Worm (Caenorhabditis elegans) whole organism, early embryonic: ENCODE data around the gene ugt-43.

Experiments used
- B0310.2 ChIP-seq: sonication (generic microtip); optimal IDR thresholded peaks from 2 replicates; lab custom pipeline; 2016; ENCODE audit warnings: mild to moderate bottlenecking, missing genetic modification characterization, missing compliant biosample characterization
- F13C5.2 ChIP-seq: sonication (generic microtip); optimal IDR thresholded peaks from 2 replicates; lab custom pipeline; 2017; ENCODE audit warnings: mild to moderate bottlenecking, missing genetic modification characterization, inconsistent platforms, missing compliant biosample characterization
- aly-1 ChIP-seq: sonication (generic microtip); optimal IDR thresholded peaks from 2 replicates; lab custom pipeline; 2016; ENCODE audit warnings: missing genetic modification characterization, missing compliant biosample characterization
- ama-1 ChIP-seq: fragments of 150-350 bp; optimal IDR thresholded peaks from 2 replicates; lab custom pipeline; 2014
- ceh-13 ChIP-seq: fragments of 200-800 bp; sonication (Bioruptor generic); optimal IDR thresholded peaks from 2 replicates; lab custom pipeline; 2018; ENCODE audit warnings: mild to moderate bottlenecking, missing genetic modification characterization, missing compliant biosample characterization
- ceh-36 ChIP-seq: sonication (generic microtip); optimal IDR thresholded peaks from 2 replicates; lab custom pipeline; 2016; ENCODE audit warnings: missing genetic modification characterization, inconsistent platforms, missing compliant biosample characterization
- ets-7 ChIP-seq: sonication (generic microtip); optimal IDR thresholded peaks from 2 replicates; lab custom pipeline; 2016; ENCODE audit warnings: missing genotype, missing genetic modification characterization, missing compliant biosample characterization
- flt-1 ChIP-seq: fragments of 200-800 bp; sonication (Bioruptor generic); IDR thresholded peaks from 2 replicates; pipeline ENCODE4 v1.3.6; 2022; ENCODE audit warnings: missing genetic modification characterization, missing compliant biosample characterization
- hmbx-1 ChIP-seq: sonication (generic microtip); optimal IDR thresholded peaks from 2 replicates; lab custom pipeline; 2016; ENCODE audit warnings: mild to moderate bottlenecking, missing genetic modification characterization, missing compliant biosample characterization
- hmg-4 ChIP-seq: fragments of 200-800 bp; sonication (Bioruptor generic); optimal IDR thresholded peaks from 2 replicates; lab custom pipeline; 2018; ENCODE audit warnings: mild to moderate bottlenecking, missing genetic modification characterization, missing compliant biosample characterization
- hnd-1 ChIP-seq: sonication (generic microtip); optimal IDR thresholded peaks from 2 replicates; lab custom pipeline; 2016; ENCODE audit warnings: missing genetic modification characterization, missing compliant biosample characterization
- pes-1 ChIP-seq: fragments of 200-800 bp; sonication (Bioruptor generic); IDR thresholded peaks from 2 replicates; pipeline ENCODE4 v1.3.6; 2022; ENCODE audit warnings: missing genetic modification reagents, missing genetic modification characterization, missing compliant biosample characterization
- scrt-1 ChIP-seq: fragments of 200-800 bp; sonication (Bioruptor generic); IDR thresholded peaks from 2 replicates; pipeline ENCODE4 v1.3.6; 2022; ENCODE audit warnings: missing genetic modification characterization, missing compliant biosample characterization
- sea-1 ChIP-seq: fragments of 200-800 bp; sonication (Bioruptor generic); conservative IDR thresholded peaks from 2 replicates; pipeline ENCODE4 v1.3.6; 2022; ENCODE audit warnings: missing genetic modification characterization, missing compliant biosample characterization
- tbx-11 ChIP-seq: fragments of 200-800 bp; sonication (Bioruptor generic); IDR thresholded peaks from 2 replicates; pipeline ENCODE4 v1.3.6; 2022; ENCODE audit warnings: missing genetic modification characterization, missing compliant biosample characterization
- tbx-37 ChIP-seq: fragments of 200-800 bp; sonication (Bioruptor generic); conservative IDR thresholded peaks from 2 replicates; pipeline ENCODE4 v1.3.6; 2022; ENCODE audit warnings: missing genetic modification reagents, missing genetic modification characterization, missing compliant biosample characterization
- tra-4 ChIP-seq: sonication (generic microtip); optimal IDR thresholded peaks from 2 replicates; lab custom pipeline; 2017; ENCODE audit warnings: missing genetic modification characterization, missing compliant biosample characterization

Gene ugt-43

DNA sequence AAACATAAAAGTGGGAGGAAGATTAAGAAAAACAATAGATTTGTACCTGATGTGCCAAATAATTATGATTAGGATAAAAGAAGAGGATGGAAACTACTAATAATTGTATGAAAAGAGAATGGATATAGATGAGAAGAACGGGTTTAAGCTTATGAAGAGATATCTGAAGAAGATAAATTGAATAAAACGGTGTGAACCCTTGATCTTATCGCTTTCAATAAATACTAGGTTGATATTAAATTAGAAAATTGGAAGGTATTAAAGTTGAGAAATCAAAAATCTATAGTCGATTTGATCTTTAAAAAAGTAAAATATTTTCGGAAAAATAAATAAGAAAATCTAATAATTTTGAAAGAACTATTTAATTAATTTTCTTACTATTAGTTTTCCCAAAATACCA is 14.6 kb upstream of the ugt-43 start, which contains the start of gene F13B12.4:
Gene F13B12.4 (minus strand): TSS at position 101 of the 400 bp plus-strand sequence.
- TF ChIP-seq ets-7 (tag; lab: Kevin White, UChicago) (no peak), hnd-1 (no peak), tra-4 (tag; lab: Kevin White, UChicago) (no peak), F13C5.2 (no peak), scrt-1 (GFP tag; lab: Robert Waterston, UW) (no peak), aly-1 (tag; lab: Kevin White, UChicago) (no peak), B0310.2 (tag; lab: Kevin White, UChicago) (no peak), pes-1 (GFP tag; lab: Robert Waterston, UW) (no peak), flt-1 (GFP tag; lab: Robert Waterston, UW) (no peak), tbx-11 (GFP tag; lab: Robert Waterston, UW) (no peak), ceh-13 (GFP tag; lab: Kevin White, UChicago) (no peak), sea-1 (GFP tag; lab: Robert Waterston, UW) (no peak), ama-1 (lab: Kevin White, UChicago) (no peak), hmg-4 (GFP tag; lab: Kevin White, UChicago) (no peak), tbx-37 (no peak), hmbx-1 (tag; lab: Kevin White, UChicago) (no peak), ceh-36 (tag; lab: Kevin White, UChicago) (no peak)

DNA sequence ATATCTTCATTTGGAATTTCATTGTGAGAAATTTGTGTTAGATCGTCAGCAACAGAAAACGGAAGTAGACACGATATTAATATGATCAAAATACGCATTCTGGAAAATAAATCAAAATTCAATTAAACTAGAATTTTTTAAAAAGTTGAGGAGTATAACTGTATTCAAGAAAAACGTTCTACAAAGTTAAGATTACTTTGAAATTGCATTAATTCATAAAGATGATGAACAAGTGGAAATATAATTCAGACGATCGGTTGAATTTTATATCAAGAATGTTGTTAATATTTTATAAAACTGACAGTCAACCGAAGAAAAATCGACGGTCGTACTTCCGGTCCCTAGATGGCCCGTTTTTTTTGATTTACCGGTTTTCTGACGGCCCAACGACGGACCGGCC is 11.4 kb upstream of the ugt-43 start, which contains the start of gene F01D4.8:
Gene F01D4.8 (minus strand): TSS at position 101 of the 400 bp plus-strand sequence.
- TF ChIP-seq tra-4 (tag; lab: Kevin White, UChicago) = no peak
- TF ChIP-seq hnd-1 = no peak
- TF ChIP-seq flt-1 (GFP tag; lab: Robert Waterston, UW) = no peak
- TF ChIP-seq tbx-37 = no peak
- no peak for TF ChIP-seq B0310.2 (tag; lab: Kevin White, UChicago)
- TF ChIP-seq scrt-1 (GFP tag; lab: Robert Waterston, UW) = no peak
- no peak for TF ChIP-seq ceh-13 (GFP tag; lab: Kevin White, UChicago)
- no peak for TF ChIP-seq tbx-11 (GFP tag; lab: Robert Waterston, UW)
- TF ChIP-seq hmbx-1 (tag; lab: Kevin White, UChicago) = no peak
- no peak for TF ChIP-seq ceh-36 (tag; lab: Kevin White, UChicago)
- no peak for TF ChIP-seq hmg-4 (GFP tag; lab: Kevin White, UChicago)
- TF ChIP-seq ama-1 (lab: Kevin White, UChicago) = no peak

- TF ChIP-seq pes-1 (GFP tag; lab: Robert Waterston, UW) = no peak
- TF ChIP-seq tra-4 (tag; lab: Kevin White, UChicago) = no peak
- no peak for TF ChIP-seq ama-1 (lab: Kevin White, UChicago)
- TF ChIP-seq sea-1 (GFP tag; lab: Robert Waterston, UW) = no peak
Observed at ce11 chrIV:10457137-10457536, 7.3 kb upstream of the ugt-43 start, which contains the start of gene srb-17. Gene srb-17, minus strand, starts transcription at chrIV:10457237.

DNA sequence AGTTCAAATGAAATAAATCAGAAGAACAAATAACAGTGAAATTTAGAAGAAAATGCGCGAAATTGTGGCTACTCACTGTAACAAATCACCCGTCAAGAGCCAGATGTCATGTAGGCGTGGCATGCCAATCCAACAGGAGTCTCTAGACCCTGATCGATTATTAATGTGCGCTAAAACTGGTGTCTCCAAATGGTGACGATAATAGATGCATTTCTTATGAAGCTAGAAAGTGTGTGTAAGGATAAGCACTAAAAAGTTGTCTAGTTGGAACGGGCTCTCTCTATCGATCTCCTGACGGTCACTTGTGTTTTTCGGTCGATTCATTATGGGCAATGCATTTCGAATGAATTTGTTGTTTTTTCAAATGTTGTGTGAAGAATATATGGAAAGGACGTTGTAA is 2.6 kb upstream of the ugt-43 start, which contains the start of gene mec-3:
Gene mec-3 (minus strand): TSS at position 101 of the 400 bp plus-strand sequence.
- TF ChIP-seq tra-4 (tag; lab: Kevin White, UChicago) (no peak), aly-1 (tag; lab: Kevin White, UChicago) (no peak), tbx-11 (GFP tag; lab: Robert Waterston, UW) (no peak), ets-7 (tag; lab: Kevin White, UChicago) (no peak)

- TF ChIP-seq hnd-1 = no peak
- no peak for TF ChIP-seq ceh-13 (GFP tag; lab: Kevin White, UChicago)
- TF ChIP-seq tbx-11 (GFP tag; lab: Robert Waterston, UW) = no peak
- no peak for TF ChIP-seq ceh-36 (tag; lab: Kevin White, UChicago)
- no peak for TF ChIP-seq F13C5.2
- no peak for TF ChIP-seq flt-1 (GFP tag; lab: Robert Waterston, UW)
- TF ChIP-seq hmg-4 (GFP tag; lab: Kevin White, UChicago) = no peak
- no peak for TF ChIP-seq ama-1 (lab: Kevin White, UChicago)
- TF ChIP-seq sea-1 (GFP tag; lab: Robert Waterston, UW) = no peak
Observed at ce11 chrIV:10462608-10463007, 1.8 kb upstream of the ugt-43 start.

DNA sequence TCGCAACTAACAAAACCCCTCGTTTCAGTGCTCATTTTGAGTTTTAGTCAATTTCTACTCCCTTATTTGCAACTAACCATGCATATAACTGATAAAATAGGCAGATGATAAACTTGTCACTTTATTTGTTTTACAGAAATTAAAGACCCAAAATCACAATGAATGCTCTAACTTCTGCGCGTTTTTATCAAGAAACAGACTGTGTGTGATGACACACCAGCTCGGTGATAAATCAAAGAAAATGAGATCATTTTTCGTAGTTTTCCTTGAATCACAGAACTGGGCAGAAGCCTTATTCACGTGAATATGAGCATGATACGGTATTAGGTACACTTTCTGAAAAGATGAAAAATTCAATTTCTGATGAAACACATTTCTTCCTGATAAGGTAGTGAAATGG is 1.3 kb upstream of the ugt-43 start:
- no peak for TF ChIP-seq aly-1 (tag; lab: Kevin White, UChicago)
- no peak for TF ChIP-seq ama-1 (lab: Kevin White, UChicago)

- TF ChIP-seq ets-7 (tag; lab: Kevin White, UChicago) (no peak), hmg-4 (GFP tag; lab: Kevin White, UChicago) (no peak), ama-1 (lab: Kevin White, UChicago) (no peak), tbx-37 (no peak), ceh-13 (GFP tag; lab: Kevin White, UChicago) (no peak), sea-1 (GFP tag; lab: Robert Waterston, UW) (no peak), hnd-1 (no peak), tbx-11 (GFP tag; lab: Robert Waterston, UW) (no peak), pes-1 (GFP tag; lab: Robert Waterston, UW) (no peak), hmbx-1 (tag; lab: Kevin White, UChicago) (no peak), scrt-1 (GFP tag; lab: Robert Waterston, UW) (no peak), F13C5.2 (no peak), tra-4 (tag; lab: Kevin White, UChicago) (no peak), flt-1 (GFP tag; lab: Robert Waterston, UW) (no peak), ceh-36 (tag; lab: Kevin White, UChicago) (no peak), aly-1 (tag; lab: Kevin White, UChicago) (no peak)
Observed at ce11 chrIV:10465764-10466163, 1.4 kb downstream of the ugt-43 start.

- TF ChIP-seq F13C5.2 = no peak
- TF ChIP-seq flt-1 (GFP tag; lab: Robert Waterston, UW) = no peak
- TF ChIP-seq aly-1 (tag; lab: Kevin White, UChicago) = no peak
- no peak for TF ChIP-seq ama-1 (lab: Kevin White, UChicago)
- no peak for TF ChIP-seq hmbx-1 (tag; lab: Kevin White, UChicago)
- no peak for TF ChIP-seq ceh-13 (GFP tag; lab: Kevin White, UChicago)
- TF ChIP-seq pes-1 (GFP tag; lab: Robert Waterston, UW) = no peak
- no peak for TF ChIP-seq tbx-37
- no peak for TF ChIP-seq B0310.2 (tag; lab: Kevin White, UChicago)
- TF ChIP-seq hnd-1 = no peak
- TF ChIP-seq tbx-11 (GFP tag; lab: Robert Waterston, UW) = no peak
- no peak for TF ChIP-seq ceh-36 (tag; lab: Kevin White, UChicago)
- no peak for TF ChIP-seq hmg-4 (GFP tag; lab: Kevin White, UChicago)
- no peak for TF ChIP-seq sea-1 (GFP tag; lab: Robert Waterston, UW)
- no peak for TF ChIP-seq ets-7 (tag; lab: Kevin White, UChicago)
- TF ChIP-seq scrt-1 (GFP tag; lab: Robert Waterston, UW) = no peak
- TF ChIP-seq tra-4 (tag; lab: Kevin White, UChicago) = no peak
Observed at ce11 chrIV:10466398-10466797, 2.0 kb downstream of the ugt-43 start.
